Worm (Caenorhabditis elegans): ENCODE measurements around the gene mdt-27.

DNA sequence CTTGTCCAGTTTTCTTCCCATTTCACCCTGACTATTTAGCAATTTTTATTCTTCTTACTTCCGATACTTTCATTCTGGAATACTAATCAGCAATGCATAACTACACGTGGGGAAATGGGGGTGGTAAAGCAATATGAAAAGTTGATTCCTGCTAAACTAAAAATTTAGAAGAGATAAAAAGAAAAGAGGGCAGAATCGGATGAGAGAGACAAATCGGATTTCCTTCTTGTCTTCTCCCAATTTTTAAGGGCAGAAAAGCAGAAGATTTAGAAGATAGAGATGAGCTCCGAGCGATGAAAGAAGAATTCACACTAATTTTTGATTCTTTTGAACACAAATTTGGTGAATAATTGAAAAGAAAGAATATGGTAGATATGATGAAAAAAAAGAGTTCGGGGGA, 19.4 kb downstream of the mdt-27 start:
- TF ChIP-seq ama-1 (optimal IDR thresholded peaks at IDR 0.05), result no peak
- no peak for TF ChIP-seq pqm-1 (tag; optimal IDR thresholded peaks at IDR 0.05)
- TF ChIP-seq lin-39 (tag; optimal IDR thresholded peaks at IDR 0.05), result no peak
- no peak for TF ChIP-seq nhr-28 (tag; optimal IDR thresholded peaks at IDR 0.05)
- TF ChIP-seq ceh-28 (tag; optimal IDR thresholded peaks at IDR 0.05), result no peak
- TF ChIP-seq fos-1 (tag; optimal IDR thresholded peaks at IDR 0.05), result no peak
- TF ChIP-seq nhr-237 (tag; optimal IDR thresholded peaks at IDR 0.05), result no peak
- TF ChIP-seq skn-1 (tag; optimal IDR thresholded peaks at IDR 0.05), result no peak

Measured in whole organism, L4 larva.